Worm (Caenorhabditis elegans) whole organism, midembryonic: ENCODE results near the gene ops-1.

ENCODE experiments used
- flt-1 ChIP-seq: fragments of 200-800 bp; sonication (Bioruptor generic); IDR thresholded peaks from 2 replicates; pipeline ENCODE4 v1.3.6; 2022; ENCODE audit warnings: missing genetic modification characterization, missing compliant biosample characterization
- med-1 ChIP-seq: sonication (generic microtip); optimal IDR thresholded peaks from 2 replicates; lab custom pipeline; 2017; ENCODE audit warnings: missing genetic modification characterization, mild to moderate bottlenecking, missing compliant biosample characterization, antibody characterized with exemption, missing genetic modification reagents; ENCODE audit not compliant: insufficient read depth

ce11 chrIV:6303642-6304041 lies 19.5 kb upstream of the ops-1 start, which contains the start of gene srv-25:
- TF ChIP-seq flt-1, result no peak
- TF ChIP-seq med-1 (GFP tag; lab: Kevin White, UChicago), result no peak
